Worm (Caenorhabditis elegans) whole organism, midembryonic: ENCODE data around the gene F43G6.16.

Experiments
- T22C8.4 ChIP-seq: fragments of 200-800 bp; sonication (Bioruptor generic); IDR thresholded peaks from 2 replicates; pipeline ENCODE4 v1.3.6; 2022; ENCODE audit warnings: missing genetic modification characterization, missing compliant biosample characterization
- cog-1 ChIP-seq: sonication (generic microtip); optimal IDR thresholded peaks from 2 replicates; lab custom pipeline; 2016; ENCODE audit warnings: missing genetic modification characterization, missing compliant biosample characterization
- flt-1 ChIP-seq: fragments of 200-800 bp; sonication (Bioruptor generic); IDR thresholded peaks from 2 replicates; pipeline ENCODE4 v1.3.6; 2022; ENCODE audit warnings: missing genetic modification characterization, missing compliant biosample characterization
- klf-2 ChIP-seq: fragments of 200-800 bp; sonication (Bioruptor generic); conservative IDR thresholded peaks from 2 replicates; pipeline ENCODE4 v1.3.6; 2022; ENCODE audit warnings: missing genetic modification reagents, missing genetic modification characterization, missing compliant biosample characterization
- med-1 ChIP-seq: sonication (generic microtip); optimal IDR thresholded peaks from 2 replicates; lab custom pipeline; 2017; ENCODE audit warnings: missing genetic modification characterization, mild to moderate bottlenecking, missing compliant biosample characterization, antibody characterized with exemption, missing genetic modification reagents; ENCODE audit not compliant: insufficient read depth
- ref-1 ChIP-seq: fragments of 200-800 bp; sonication (Bioruptor generic); conservative IDR thresholded peaks from 2 replicates; pipeline ENCODE4 v1.3.6; 2022; ENCODE audit warnings: missing genetic modification reagents, missing genetic modification characterization, missing compliant biosample characterization
- tab-1 ChIP-seq: fragments of 200-800 bp; sonication (Bioruptor generic); IDR thresholded peaks from 2 replicates; pipeline ENCODE4 v1.3.6; 2022; ENCODE audit warnings: missing genetic modification characterization, missing compliant biosample characterization
- ztf-23 ChIP-seq: fragments of 200-800 bp; sonication (Bioruptor generic); IDR thresholded peaks from 2 replicates; pipeline ENCODE4 v1.3.6; 2022; ENCODE audit warnings: missing genetic modification reagents, missing genetic modification characterization, missing compliant biosample characterization
- ztf-29 ChIP-seq: fragments of 200-800 bp; sonication (Bioruptor generic); IDR thresholded peaks from 2 replicates; pipeline ENCODE4 v1.3.6; 2022; ENCODE audit warnings: missing genetic modification reagents, missing genetic modification characterization, missing compliant biosample characterization

- TF ChIP-seq klf-2 (GFP tag; lab: Robert Waterston, UW) (no peak), ref-1 (GFP tag; lab: Robert Waterston, UW) (no peak), T22C8.4 (no peak), flt-1 (no peak), cog-1 (tag; lab: Kevin White, UChicago) (no peak), tab-1 (GFP tag; lab: Robert Waterston, UW) (no peak), ztf-29 (GFP tag; lab: Robert Waterston, UW) (no peak), med-1 (no peak), ztf-23 (GFP tag; lab: Robert Waterston, UW) (no peak)
Measured at ce11 chrII:11737347-11737746, 45.1 kb downstream of the F43G6.16 start.
